Worm (Caenorhabditis elegans) whole organism, L1 larva: Measurements from ENCODE around the gene Y47D7A.18.
A peak's percentile ranks its signal among the peaks of the same experiment; 100 is the strongest.

Experiments
- C04F5.9 ChIP-seq: sonication (generic microtip); optimal IDR thresholded peaks from 2 replicates; lab custom pipeline; 2016; ENCODE audit warnings: missing genetic modification characterization, missing compliant biosample characterization
- C16A3.4 ChIP-seq: fragments of 150-350 bp; optimal IDR thresholded peaks from 2 replicates; lab custom pipeline; 2014; ENCODE audit warnings: missing biosample characterization, missing genetic modification characterization
- F16B12.6 ChIP-seq: fragments of 150-350 bp; optimal IDR thresholded peaks from 2 replicates; lab custom pipeline; 2014; ENCODE audit warnings: missing biosample characterization, missing genetic modification characterization
- Y116A8C.19 ChIP-seq: sonication (generic microtip); optimal IDR thresholded peaks from 2 replicates; lab custom pipeline; 2016; ENCODE audit warnings: missing compliant biosample characterization, missing genetic modification characterization, borderline replicate concordance
- aha-1 ChIP-seq: fragments of 150-350 bp; optimal IDR thresholded peaks from 2 replicates; lab custom pipeline; 2014; ENCODE audit warnings: missing biosample characterization, missing genetic modification characterization
- ama-1 ChIP-seq: fragments of 150-350 bp; optimal IDR thresholded peaks from 2 replicates; lab custom pipeline; 2014
- blmp-1 ChIP-seq: fragments of 150-350 bp; optimal IDR thresholded peaks from 2 replicates; lab custom pipeline; 2014; ENCODE audit warnings: missing biosample characterization, missing genetic modification characterization
- ceh-8 ChIP-seq: fragments of 200-800 bp; sonication (Bioruptor generic); optimal IDR thresholded peaks from 2 replicates; lab custom pipeline; 2018; ENCODE audit warnings: mild to moderate bottlenecking, missing genetic modification characterization, moderate library complexity, missing compliant biosample characterization
- ceh-82 ChIP-seq, 3 experiments: fragments of 150-350 bp in 1 of 3; sonication (generic microtip) in 2 of 3; optimal IDR thresholded peaks; 2 replicates each; lab custom pipeline; 2014 to 2017; ENCODE audit warnings: missing biosample characterization in 3 of 3, missing genetic modification characterization in 3 of 3
- dpl-1 ChIP-seq, 3 experiments: fragments of 150-350 bp in 2 of 3; sonication (generic microtip) in 1 of 3; optimal IDR thresholded peaks; 2 replicates each; lab custom pipeline; 2014 to 2017; ENCODE audit warnings: missing biosample characterization in 3 of 3, missing genetic modification characterization in 3 of 3, missing genetic modification reagents in 3 of 3
- dsc-1 ChIP-seq: sonication (generic microtip); optimal IDR thresholded peaks from 2 replicates; lab custom pipeline; 2016; ENCODE audit warnings: mild to moderate bottlenecking, missing genetic modification characterization, missing compliant biosample characterization
- efl-1 ChIP-seq, 4 experiments: fragments of 150-350 bp; optimal IDR thresholded peaks in 3 of 4; peaks in 1 of 4; 1 replicate in 1 of 4; 2 replicates in 3 of 4; lab custom pipeline; 2014; ENCODE audit warnings: missing biosample characterization in 2 of 4, missing genetic modification characterization in 2 of 4, missing genetic modification reagents in 2 of 4
- efl-3 ChIP-seq: fragments of 200-800 bp; sonication (Bioruptor generic); optimal IDR thresholded peaks from 2 replicates; lab custom pipeline; 2018; ENCODE audit warnings: mild to moderate bottlenecking, missing genetic modification characterization, missing compliant biosample characterization
- elt-3 ChIP-seq, 6 experiments: fragments of 150-350 bp in 1 of 6; sonication (generic microtip); optimal IDR thresholded peaks; 2 replicates each; lab custom pipeline; 2017 to 2018; ENCODE audit warnings: missing biosample characterization in 6 of 6, missing genetic modification characterization in 6 of 6, inconsistent platforms in 1 of 6
- fkh-10 ChIP-seq: sonication (generic microtip); optimal IDR thresholded peaks from 2 replicates; lab custom pipeline; 2017; ENCODE audit warnings: missing biosample characterization, missing genetic modification reagents, missing genetic modification characterization
- fos-1 ChIP-seq: fragments of 150-350 bp; optimal IDR thresholded peaks from 2 replicates; lab custom pipeline; 2014; ENCODE audit warnings: missing biosample characterization, missing genetic modification characterization
- lin-35 ChIP-seq, 2 experiments: fragments of 150-350 bp; optimal IDR thresholded peaks; 2 replicates each; lab custom pipeline; 2014; ENCODE audit warnings: missing biosample characterization in 2 of 2, missing genetic modification characterization in 2 of 2, missing genetic modification reagents in 2 of 2
- lir-3 ChIP-seq: sonication (generic microtip); optimal IDR thresholded peaks from 2 replicates; lab custom pipeline; 2016; ENCODE audit warnings: mild to moderate bottlenecking, missing genetic modification characterization, moderate library complexity, missing compliant biosample characterization; ENCODE audit not compliant: poor library complexity
- mep-1 ChIP-seq: fragments of 150-350 bp; optimal IDR thresholded peaks from 2 replicates; lab custom pipeline; 2014; ENCODE audit warnings: missing biosample characterization, missing genetic modification characterization
- nhr-12 ChIP-seq: sonication (generic microtip); optimal IDR thresholded peaks from 2 replicates; lab custom pipeline; 2017; ENCODE audit warnings: missing biosample characterization, missing genetic modification characterization
- nhr-20 ChIP-seq: sonication (generic microtip); optimal IDR thresholded peaks from 2 replicates; lab custom pipeline; 2016; ENCODE audit warnings: mild to moderate bottlenecking, missing genetic modification characterization, missing compliant biosample characterization
- nhr-71 ChIP-seq: sonication (generic microtip); optimal IDR thresholded peaks from 2 replicates; lab custom pipeline; 2016; ENCODE audit warnings: mild to moderate bottlenecking, missing genetic modification characterization, moderate library complexity, missing compliant biosample characterization
- snpc-4 ChIP-seq: fragments of 150-350 bp; optimal IDR thresholded peaks from 2 replicates; lab custom pipeline; 2014; ENCODE audit warnings: missing biosample characterization, missing genetic modification characterization
- sptf-1 ChIP-seq: fragments of 150-350 bp; optimal IDR thresholded peaks from 2 replicates; lab custom pipeline; 2014; ENCODE audit warnings: missing biosample characterization, missing genetic modification characterization
- tbx-2 ChIP-seq: sonication (generic microtip); optimal IDR thresholded peaks from 2 replicates; lab custom pipeline; 2016; ENCODE audit warnings: missing genetic modification characterization, missing compliant biosample characterization
- unc-86 ChIP-seq: sonication (generic microtip); optimal IDR thresholded peaks from 2 replicates; lab custom pipeline; 2016; ENCODE audit warnings: missing genetic modification characterization, missing compliant biosample characterization
- unc-98 ChIP-seq: fragments of 200-800 bp; sonication (Bioruptor generic); IDR thresholded peaks from 2 replicates; pipeline ENCODE4 v1.3.6; 2022; ENCODE audit warnings: missing genetic modification characterization, missing compliant biosample characterization
- vab-15 ChIP-seq: sonication (generic microtip); optimal IDR thresholded peaks from 2 replicates; lab custom pipeline; 2017; ENCODE audit warnings: missing genotype, mild to moderate bottlenecking, missing genetic modification characterization, missing compliant biosample characterization
- xbp-1 ChIP-seq: sonication (generic microtip); optimal IDR thresholded peaks from 2 replicates; lab custom pipeline; 2016; ENCODE audit warnings: missing genetic modification characterization, missing compliant biosample characterization
- zip-4 ChIP-seq: fragments of 200-800 bp; sonication (Bioruptor generic); optimal IDR thresholded peaks from 2 replicates; lab custom pipeline; 2018; ENCODE audit warnings: mild to moderate bottlenecking, missing genetic modification characterization, moderate library complexity, missing compliant biosample characterization

Gene Y47D7A.18

DNA sequence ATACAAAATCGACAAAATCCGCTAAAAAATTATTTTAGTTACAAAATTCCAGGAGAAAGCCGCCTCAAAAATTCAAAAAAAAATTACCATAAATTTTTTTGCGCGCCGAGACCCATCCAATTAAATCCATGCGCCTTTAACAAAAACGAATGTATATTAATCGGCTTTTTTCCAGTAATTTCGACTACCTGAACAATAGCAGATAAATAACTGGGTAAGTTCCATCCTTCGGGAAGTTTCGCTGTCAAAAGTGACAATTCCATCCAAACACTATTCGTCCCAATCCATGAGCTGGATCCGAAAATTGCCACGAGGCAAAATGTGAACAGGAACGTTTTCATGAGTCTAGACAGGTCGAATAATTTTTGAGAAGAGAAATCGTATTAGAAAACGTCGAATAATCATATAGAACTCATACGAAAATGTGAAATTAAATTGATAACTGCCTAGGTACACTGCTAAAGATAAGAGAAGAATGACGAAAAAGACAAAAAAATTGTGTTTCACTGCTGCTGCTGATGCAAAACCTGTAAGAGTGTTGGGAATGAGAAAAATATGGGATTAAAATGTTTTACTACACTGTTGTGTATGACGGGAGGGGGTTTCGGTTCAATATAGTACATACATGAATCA lies 26.3 kb upstream of the Y47D7A.18 start, which contains the start of gene rft-1:
Gene rft-1 (minus strand): TSS at position 475 of the 633 bp plus-strand sequence.
- no peak for TF ChIP-seq efl-1 (optimal IDR thresholded peaks at IDR 0.05; lab: Kevin White, UChicago)
- TF ChIP-seq efl-1 (GFP tag; optimal IDR thresholded peaks at IDR 0.05 in 1 of 2; lab: Kevin White, UChicago) = peak in 1 of 2 experiments; percentile 88
- no peak for TF ChIP-seq zip-4 (GFP tag; lab: Kevin White, UChicago)
- TF ChIP-seq nhr-20 (tag; lab: Kevin White, UChicago) = peak; percentile 23
- TF ChIP-seq lin-35 (GFP tag; optimal IDR thresholded peaks at IDR 0.05; lab: Kevin White, UChicago) = peak in 1 of 2 experiments; percentile 21

DNA sequence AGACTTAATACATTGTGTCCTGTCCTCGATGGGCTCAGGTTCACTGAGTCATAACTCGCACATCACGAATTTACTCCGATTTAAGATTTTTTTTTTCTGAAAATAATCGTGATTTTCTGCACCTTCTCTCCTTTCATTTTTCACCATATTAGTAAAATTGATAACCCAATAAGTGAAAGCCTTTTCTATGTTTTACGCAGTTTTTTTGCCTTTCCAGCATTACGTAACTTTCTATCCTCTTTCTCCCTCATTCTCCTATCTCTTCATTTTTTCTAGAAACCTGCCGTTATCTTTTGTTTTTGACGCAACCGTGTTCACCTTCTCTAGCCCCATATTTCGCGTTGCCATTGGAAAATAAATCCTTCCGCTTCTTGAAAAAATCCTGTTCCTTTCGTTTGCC lies 20.6 kb upstream of the Y47D7A.18 start:
- TF ChIP-seq Y116A8C.19 (tag; lab: Kevin White, UChicago) (no peak), mep-1 (tag; lab: Kevin White, UChicago) (no peak), nhr-12 (tag; lab: Kevin White, UChicago) (no peak), lin-35 (GFP tag; optimal IDR thresholded peaks at IDR 0.05; lab: Kevin White, UChicago) (no peak), C16A3.4 (no peak), C04F5.9 (no peak), blmp-1 (tag; lab: Kevin White, UChicago) (peak; percentile 59)

DNA sequence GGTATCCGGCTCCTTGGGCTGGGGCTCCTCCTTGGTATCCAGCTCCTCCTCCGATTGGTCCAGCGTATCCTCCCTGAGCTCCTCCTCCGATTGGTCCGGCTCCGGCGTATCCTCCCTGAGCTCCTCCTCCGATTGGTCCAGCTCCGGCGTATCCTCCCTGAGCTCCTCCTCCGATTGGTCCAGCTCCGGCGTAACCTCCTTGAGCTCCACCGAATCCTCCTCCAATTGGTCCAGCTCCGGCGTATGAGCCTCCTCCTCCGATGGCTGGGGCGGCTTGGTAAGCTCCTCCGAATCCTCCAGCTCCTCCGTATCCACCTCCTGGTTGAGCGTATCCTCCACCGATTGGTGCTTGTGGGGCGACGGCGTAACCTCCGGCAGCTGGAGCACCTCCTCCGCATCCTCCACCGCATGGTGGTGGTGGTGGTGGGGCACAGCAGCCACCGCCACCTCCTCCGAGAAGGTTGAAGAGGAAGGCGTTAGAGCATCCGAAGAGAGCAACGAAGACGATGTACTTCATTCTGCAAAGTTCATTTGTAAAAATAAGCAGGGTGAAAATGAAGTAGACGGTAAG lies 18.9 kb upstream of the Y47D7A.18 start, which contains the start of gene Y47D7A.13:
Gene Y47D7A.13 (minus strand): TSS at position 517 of the 571 bp plus-strand sequence.
- TF ChIP-seq snpc-4 (no peak), ceh-8 (GFP tag; lab: Kevin White, UChicago) (peak; percentile 52)

DNA sequence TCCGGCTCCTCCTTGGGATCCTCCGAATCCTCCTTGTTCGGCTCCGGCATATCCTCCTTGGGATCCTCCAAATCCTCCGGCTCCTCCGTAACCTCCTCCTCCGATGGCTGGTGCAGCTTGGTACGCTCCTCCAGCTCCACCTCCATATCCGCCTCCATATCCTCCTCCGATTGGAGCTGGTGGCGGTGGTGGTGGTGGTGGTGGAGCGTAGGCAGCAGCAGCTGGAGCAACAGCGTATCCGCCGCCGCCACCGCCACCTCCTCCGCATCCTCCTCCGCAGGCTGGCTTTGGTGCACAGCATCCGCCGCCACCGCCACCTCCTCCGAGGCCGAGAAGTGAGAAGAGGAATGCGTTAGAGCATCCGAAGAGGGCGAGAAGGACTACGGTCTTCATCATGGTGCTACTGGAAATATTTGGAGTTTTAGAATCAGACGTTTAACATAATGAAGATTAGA lies 16.2 kb upstream of the Y47D7A.18 start, which contains the start of gene Y47D7A.15:
Gene Y47D7A.15 (minus strand): TSS at position 405 of the 455 bp plus-strand sequence.
- no peak for TF ChIP-seq sptf-1 (tag; lab: Kevin White, UChicago)
- peak; percentile 62 for TF ChIP-seq ceh-8 (GFP tag; lab: Kevin White, UChicago)

DNA sequence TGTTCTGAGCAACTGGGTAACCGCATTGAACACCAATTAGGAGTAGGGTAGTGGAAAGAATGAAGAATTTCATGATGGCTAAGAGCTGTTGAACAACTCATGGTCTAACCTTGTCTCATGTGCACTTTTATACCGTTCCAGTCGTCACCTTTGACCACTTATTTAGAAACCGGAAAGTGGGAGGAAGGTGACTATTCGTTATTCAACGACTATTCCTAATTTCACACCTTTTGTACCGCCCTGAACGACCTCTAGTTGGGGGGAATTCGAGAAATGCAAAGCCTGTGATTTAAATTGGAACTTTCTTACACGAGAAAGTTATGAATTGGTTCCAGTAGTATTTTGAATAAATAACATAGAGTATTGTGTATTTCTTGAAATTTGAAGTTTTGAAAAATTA lies 13.0 kb upstream of the Y47D7A.18 start, which contains the start of gene Y47D7A.12:
Gene Y47D7A.12 (minus strand): TSS at position 101 of the 400 bp plus-strand sequence.
- TF ChIP-seq F16B12.6 = no peak
- no peak for TF ChIP-seq fos-1
- TF ChIP-seq xbp-1 = no peak

DNA sequence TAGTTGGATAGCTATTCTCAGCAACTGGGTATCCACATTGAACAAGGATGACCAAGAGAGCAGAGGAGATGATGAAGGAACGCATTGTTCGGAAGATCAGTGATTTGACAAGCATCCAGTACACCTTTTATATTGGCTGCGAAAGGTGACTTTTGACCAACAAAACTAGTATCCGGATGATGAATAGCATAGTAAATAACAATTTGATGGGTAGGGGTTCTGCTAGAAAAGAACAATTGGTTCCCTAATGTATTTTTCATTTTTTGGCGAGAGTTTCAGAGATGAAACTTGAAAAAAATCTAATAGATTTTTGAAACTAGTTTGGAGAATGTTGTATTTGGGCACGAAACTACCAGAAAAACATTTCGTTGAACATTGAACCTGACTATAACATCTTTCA lies 11.6 kb upstream of the Y47D7A.18 start, which contains the start of gene Y47D7A.11:
Gene Y47D7A.11 (minus strand): TSS at position 101 of the 400 bp plus-strand sequence.
- TF ChIP-seq ceh-82 (tag; optimal IDR thresholded peaks at IDR 0.05; lab: Kevin White, UChicago) = no peak
- TF ChIP-seq dpl-1 (GFP tag; optimal IDR thresholded peaks at IDR 0.05; lab: Kevin White, UChicago) = no peak

DNA sequence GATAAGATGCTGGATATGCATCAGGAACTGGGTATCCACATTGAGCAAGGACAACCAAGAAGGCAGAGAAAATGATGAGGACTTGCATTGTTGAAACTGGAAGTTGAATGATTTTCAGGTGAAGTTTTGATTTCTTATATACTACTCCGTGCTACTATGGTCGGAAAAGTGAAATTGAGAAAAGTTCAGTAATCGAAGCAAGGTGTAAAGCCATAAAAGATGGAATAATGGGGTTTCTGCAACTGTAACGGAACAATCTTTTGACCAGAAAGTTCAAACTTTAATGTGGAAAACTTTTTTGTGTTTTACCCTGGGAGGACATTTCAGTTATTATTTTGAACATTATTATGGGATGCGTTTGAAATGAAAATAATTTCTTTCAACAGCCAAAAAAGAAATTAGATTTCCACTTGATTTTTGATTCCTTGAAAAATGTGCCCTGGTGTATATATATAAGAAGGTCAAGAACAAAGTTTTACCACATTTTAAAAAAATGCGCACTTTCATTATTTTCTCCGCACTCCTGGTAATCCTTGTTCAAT lies 7.3 kb upstream of the Y47D7A.18 start, which contains the start of the genes Y47D7A.9 and Y47D7A.19:
Gene Y47D7A.9 (minus strand): TSS at position 101 of the 542 bp plus-strand sequence.
Gene Y47D7A.19 (plus strand): TSS at position 492 of the 542 bp plus-strand sequence.
- TF ChIP-seq snpc-4 (no peak), mep-1 (tag; lab: Kevin White, UChicago) (no peak), dpl-1 (GFP tag; optimal IDR thresholded peaks at IDR 0.05; lab: Kevin White, UChicago) (no peak), ceh-82 (tag; optimal IDR thresholded peaks at IDR 0.05; lab: Kevin White, UChicago) (no peak), unc-86 (tag; lab: Kevin White, UChicago) (no peak), nhr-71 (tag; lab: Kevin White, UChicago) (no peak), ama-1 (no peak), elt-3 (tag; optimal IDR thresholded peaks at IDR 0.05; lab: Kevin White, UChicago) (no peak), nhr-12 (tag; lab: Kevin White, UChicago) (no peak), dsc-1 (tag; lab: Kevin White, UChicago) (no peak), lir-3 (tag; lab: Kevin White, UChicago) (no peak), efl-3 (GFP tag; lab: Kevin White, UChicago) (no peak), aha-1 (tag; lab: Kevin White, UChicago) (no peak), tbx-2 (tag; lab: Kevin White, UChicago) (no peak), Y116A8C.19 (tag; lab: Kevin White, UChicago) (no peak), unc-98 (GFP tag; lab: Robert Waterston, UW) (no peak), fkh-10 (GFP tag; lab: Kevin White, UChicago) (no peak), efl-1 (optimal IDR thresholded peaks at IDR 0.05; lab: Kevin White, UChicago) (no peak), efl-1 (GFP tag; optimal IDR thresholded peaks at IDR 0.05 in 1 of 2; lab: Kevin White, UChicago) (no peak), vab-15 (tag; lab: Kevin White, UChicago) (no peak)
- TF ChIP-seq, all 84 proteins: peak for 0
